Fruit fly (Drosophila melanogaster): ENCODE data around the gene pip.

Gene pip

DNA sequence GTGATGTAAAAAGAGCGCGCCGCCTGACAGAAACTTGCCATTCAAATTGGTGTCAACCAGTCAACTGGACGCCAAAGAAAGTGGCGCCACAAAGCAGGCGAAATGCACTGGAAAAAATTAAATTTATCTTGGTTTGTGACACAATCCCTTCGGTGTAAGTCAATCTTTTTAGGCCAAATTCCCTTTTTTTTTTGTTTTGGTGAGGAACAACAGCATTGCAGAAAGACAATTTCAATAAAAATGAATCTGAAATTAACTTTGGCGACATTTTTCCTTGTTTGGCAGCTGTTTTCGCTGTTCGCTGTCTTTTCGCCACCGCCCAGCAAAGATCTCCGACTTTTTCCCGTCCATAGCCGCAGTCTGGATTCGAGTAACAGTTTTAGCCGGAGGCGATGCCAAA lies 7.9 kb downstream of the pip start:
- no peak for TF ChIP-seq CG5204 (GFP tag; optimal IDR thresholded peaks at IDR 0.05)
- TF ChIP-seq CG1620 (GFP tag; optimal IDR thresholded peaks at IDR 0.05): no peak
- TF ChIP-seq Clk (GFP tag; optimal IDR thresholded peaks at IDR 0.05): no peak
- no peak for TF ChIP-seq Hr96 (GFP tag; optimal IDR thresholded peaks at IDR 0.05)
- TF ChIP-seq CG12768 (GFP tag; optimal IDR thresholded peaks at IDR 0.05): no peak
- TF ChIP-seq bab1 (GFP tag; optimal IDR thresholded peaks at IDR 0.05): no peak
- TF ChIP-seq CG11617 (GFP tag; optimal IDR thresholded peaks at IDR 0.05): no peak
- no peak for TF ChIP-seq toe (GFP tag; optimal IDR thresholded peaks at IDR 0.05)

DNA sequence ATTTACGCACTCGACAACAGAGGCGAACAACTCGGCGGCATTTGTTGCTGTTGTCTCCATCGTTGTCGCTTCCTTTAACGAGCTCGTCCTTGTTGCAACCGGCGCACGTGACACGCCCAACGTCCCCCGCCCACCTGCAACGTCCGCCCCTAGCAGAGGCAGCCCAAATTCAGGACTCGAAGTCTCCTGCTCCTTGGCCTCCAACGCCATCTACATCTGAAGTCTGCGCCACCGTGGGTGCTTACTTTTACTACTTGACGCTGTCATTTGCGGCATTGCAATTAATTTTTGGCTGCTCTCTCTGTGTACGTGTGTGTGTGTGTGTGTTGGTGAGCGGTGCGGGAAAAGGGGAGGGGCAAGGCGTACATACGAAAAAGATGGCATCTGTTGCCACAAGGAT lies 9.3 kb downstream of the pip start:
- TF ChIP-seq CG12768 (GFP tag; optimal IDR thresholded peaks at IDR 0.05) (no peak), toe (GFP tag; optimal IDR thresholded peaks at IDR 0.05) (no peak), cnc (optimal IDR thresholded peaks at IDR 0.05) (no peak), CG14711 (tag; optimal IDR thresholded peaks at IDR 0.05) (no peak), CG1620 (GFP tag; optimal IDR thresholded peaks at IDR 0.05) (no peak), Clk (GFP tag; optimal IDR thresholded peaks at IDR 0.05) (no peak), CG7101 (tag; optimal IDR thresholded peaks at IDR 0.05) (no peak), CG7045 (GFP tag; optimal IDR thresholded peaks at IDR 0.05) (no peak), CG11617 (GFP tag; optimal IDR thresholded peaks at IDR 0.05) (no peak), Mnt (GFP tag; optimal IDR thresholded peaks at IDR 0.05) (no peak), kay (GFP tag; ENCODE audit: borderline replicate concordance) (no peak), Crg-1 (GFP tag; optimal IDR thresholded peaks at IDR 0.05) (no peak), CG33017 (tag; optimal IDR thresholded peaks at IDR 0.05) (no peak), tj (GFP tag; optimal IDR thresholded peaks at IDR 0.05) (no peak), pad (GFP tag; optimal IDR thresholded peaks at IDR 0.05) (no peak), ovo (GFP tag; optimal IDR thresholded peaks at IDR 0.05) (no peak), Hr96 (GFP tag; optimal IDR thresholded peaks at IDR 0.05) (no peak), CG5204 (GFP tag; optimal IDR thresholded peaks at IDR 0.05) (no peak)

DNA sequence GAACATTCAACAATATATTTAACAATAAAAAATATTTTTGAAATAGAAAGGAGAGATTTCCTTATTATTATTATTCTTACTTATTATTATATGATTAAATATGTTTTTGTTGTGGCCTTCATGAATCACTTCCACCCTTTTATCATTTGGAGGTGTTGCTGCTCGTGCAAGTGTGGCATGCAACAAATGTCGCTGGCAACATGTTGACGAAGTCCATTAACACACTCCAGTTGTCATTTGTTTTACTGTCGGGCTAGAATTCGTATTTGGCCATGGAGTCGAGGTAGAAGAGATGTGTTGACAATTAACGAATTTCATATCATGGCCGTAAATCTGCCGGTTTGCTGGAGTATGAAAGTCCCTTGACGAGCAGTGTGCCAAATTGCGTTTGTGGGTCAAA lies 10.2 kb downstream of the pip start:
- TF ChIP-seq cnc (optimal IDR thresholded peaks at IDR 0.05): no peak
- no peak for TF ChIP-seq CG5204 (GFP tag; optimal IDR thresholded peaks at IDR 0.05)

DNA sequence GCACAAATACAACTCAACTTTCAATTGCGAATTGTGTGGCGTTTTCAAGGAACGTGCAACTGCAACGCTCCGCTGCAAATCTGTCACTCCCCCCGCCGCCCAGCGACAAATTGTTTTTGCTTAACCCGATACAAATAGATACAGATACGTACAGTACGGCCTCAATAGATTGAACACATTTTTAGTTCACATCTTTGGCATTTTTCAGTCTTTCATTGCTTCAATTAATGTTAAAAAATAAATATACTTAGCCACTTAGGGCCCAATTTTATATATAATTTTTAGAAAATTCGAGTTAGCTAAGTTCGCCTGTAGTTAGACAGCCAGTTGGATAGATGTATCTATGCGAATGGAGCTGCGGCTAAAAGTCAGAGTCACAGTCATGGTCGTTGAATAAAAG lies 11.4 kb downstream of the pip start:
- TF ChIP-seq tj (GFP tag; optimal IDR thresholded peaks at IDR 0.05): no peak
- no peak for TF ChIP-seq ovo (GFP tag; optimal IDR thresholded peaks at IDR 0.05)

DNA sequence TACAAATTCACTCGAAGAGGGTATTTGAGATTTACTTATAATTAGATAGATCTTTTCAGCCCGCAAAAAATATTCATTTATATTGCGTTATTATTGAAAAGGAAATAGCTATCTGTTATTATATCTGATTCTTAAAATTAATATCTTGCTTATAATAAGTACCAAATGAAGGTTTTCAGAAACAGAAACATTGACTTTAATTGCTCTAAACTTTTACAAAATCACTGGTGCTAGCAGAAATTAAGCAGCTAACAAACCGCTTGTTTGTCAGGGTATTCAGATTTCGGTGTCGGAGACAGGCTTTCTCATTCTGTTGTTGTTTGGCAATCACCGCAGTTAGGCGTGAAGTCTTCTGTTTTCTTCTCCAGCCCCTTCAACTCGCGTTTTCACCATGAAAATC lies 20.8 kb downstream of the pip start:
- TF ChIP-seq Mnt (GFP tag; optimal IDR thresholded peaks at IDR 0.05) (no peak), cnc (optimal IDR thresholded peaks at IDR 0.05) (no peak), CG1620 (GFP tag; optimal IDR thresholded peaks at IDR 0.05) (no peak), pad (GFP tag; optimal IDR thresholded peaks at IDR 0.05) (no peak), CG12768 (GFP tag; optimal IDR thresholded peaks at IDR 0.05) (no peak), CG14711 (tag; optimal IDR thresholded peaks at IDR 0.05) (no peak), ovo (GFP tag; optimal IDR thresholded peaks at IDR 0.05) (no peak), tj (GFP tag; optimal IDR thresholded peaks at IDR 0.05) (no peak), cic (GFP tag; optimal IDR thresholded peaks at IDR 0.05) (no peak), CG7045 (GFP tag; optimal IDR thresholded peaks at IDR 0.05) (no peak), Clk (GFP tag; optimal IDR thresholded peaks at IDR 0.05) (no peak), toe (GFP tag; optimal IDR thresholded peaks at IDR 0.05) (no peak), kay (GFP tag; ENCODE audit: borderline replicate concordance) (no peak), CG5204 (GFP tag; optimal IDR thresholded peaks at IDR 0.05) (no peak), CG7101 (tag; optimal IDR thresholded peaks at IDR 0.05) (no peak), Hr96 (GFP tag; optimal IDR thresholded peaks at IDR 0.05) (no peak)

DNA sequence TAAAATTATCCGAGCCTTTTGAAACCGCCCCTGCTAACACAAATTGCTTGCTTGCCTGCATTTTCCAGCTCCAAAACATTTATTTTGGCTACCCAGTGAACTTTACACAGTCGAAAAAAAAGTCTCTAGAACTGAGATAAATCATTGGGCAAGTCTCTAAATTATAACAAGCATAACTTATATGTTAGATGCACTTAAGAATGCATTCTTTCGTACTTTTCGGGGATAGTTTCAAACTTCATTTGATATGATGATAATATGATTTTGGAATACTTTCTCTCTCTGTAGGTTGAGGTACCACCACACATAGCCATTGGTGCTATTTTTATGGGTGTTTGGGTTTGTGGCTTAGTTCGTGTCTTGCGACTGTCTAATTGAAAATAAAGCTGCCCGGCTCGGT lies 22.5 kb downstream of the pip start:
- no peak for TF ChIP-seq CG5204 (GFP tag; optimal IDR thresholded peaks at IDR 0.05)

DNA sequence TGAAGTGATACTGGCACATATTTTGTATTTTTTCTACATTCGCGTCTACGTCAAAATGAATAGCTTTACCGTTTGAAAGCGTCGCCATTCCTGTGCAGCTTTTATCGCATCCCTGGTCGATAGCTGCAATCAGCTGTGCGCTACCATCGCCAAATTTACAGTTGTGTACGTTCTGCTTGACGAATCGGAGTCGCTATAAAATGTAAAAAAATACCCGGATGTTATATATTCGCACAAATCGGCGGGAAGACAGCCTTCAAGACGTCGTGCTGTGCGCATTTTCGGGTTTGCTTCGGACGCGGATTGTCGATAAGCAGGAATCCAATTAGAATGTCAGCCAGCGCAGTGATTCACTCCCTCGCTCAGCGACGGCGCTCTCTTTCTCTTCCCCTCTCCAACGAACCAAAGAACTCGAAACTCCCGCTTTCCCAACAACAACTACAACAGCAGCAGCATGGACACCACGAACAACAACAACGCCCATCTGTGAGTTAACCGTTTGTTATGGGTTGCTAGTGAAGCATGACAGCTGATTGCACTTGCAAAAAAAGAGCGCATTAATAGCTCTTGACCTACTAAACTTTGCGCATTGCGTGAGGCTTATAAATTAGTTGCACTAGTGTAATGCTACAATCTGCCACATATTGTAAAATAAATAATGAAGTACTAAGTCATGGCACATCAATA lies 42.7 kb downstream of the pip start:
- TF ChIP-seq CG7101 (tag; optimal IDR thresholded peaks at IDR 0.05) (no peak), CG12768 (GFP tag; optimal IDR thresholded peaks at IDR 0.05) (no peak), cic (GFP tag; optimal IDR thresholded peaks at IDR 0.05) (no peak), pad (GFP tag; optimal IDR thresholded peaks at IDR 0.05) (peak; percentile 53), tj (GFP tag; optimal IDR thresholded peaks at IDR 0.05) (peak; percentile 13), Hr96 (GFP tag; optimal IDR thresholded peaks at IDR 0.05) (no peak), kay (GFP tag; ENCODE audit: borderline replicate concordance) (peak; percentile 67), Mnt (GFP tag; optimal IDR thresholded peaks at IDR 0.05) (peak; percentile 46), CG33017 (tag; optimal IDR thresholded peaks at IDR 0.05) (peak; percentile 35), Crg-1 (GFP tag; optimal IDR thresholded peaks at IDR 0.05) (no peak), Clk (GFP tag; optimal IDR thresholded peaks at IDR 0.05) (no peak), CG11617 (GFP tag; optimal IDR thresholded peaks at IDR 0.05) (no peak), ovo (GFP tag; optimal IDR thresholded peaks at IDR 0.05) (peak; percentile 84), toe (GFP tag; optimal IDR thresholded peaks at IDR 0.05) (no peak), CG1620 (GFP tag; optimal IDR thresholded peaks at IDR 0.05) (no peak), cnc (optimal IDR thresholded peaks at IDR 0.05) (no peak), CG7045 (GFP tag; optimal IDR thresholded peaks at IDR 0.05) (no peak), CG5204 (GFP tag; optimal IDR thresholded peaks at IDR 0.05) (no peak), bab1 (GFP tag; optimal IDR thresholded peaks at IDR 0.05) (peak; percentile 38), CG14711 (tag; optimal IDR thresholded peaks at IDR 0.05) (no peak)
